Fruit fly (Drosophila melanogaster): Measurements from ENCODE around the gene CG18268.

DNA sequence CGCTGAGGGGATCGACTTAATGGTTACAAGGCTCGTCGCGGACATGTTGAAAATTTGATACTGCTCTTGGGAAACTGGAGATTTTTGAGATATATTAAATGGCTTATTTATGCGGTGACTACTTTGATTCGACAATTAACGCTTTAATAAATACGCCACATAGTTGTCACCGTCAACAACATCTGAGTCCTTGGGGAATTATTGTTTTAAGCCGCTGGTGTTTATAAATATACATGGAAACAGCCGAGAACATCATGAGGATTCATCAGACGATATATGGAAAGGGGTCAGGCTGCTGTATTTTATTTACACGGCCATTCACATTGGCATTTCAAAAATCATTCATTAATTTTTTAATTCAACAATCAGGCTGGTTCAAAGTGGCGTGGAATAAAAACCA is 32.6 kb downstream of the CG18268 start, which contains the start of gene CG11286:
- TF ChIP-seq CG9948 (tag; optimal IDR thresholded peaks at IDR 0.05) (no peak), CG34367 (tag; optimal IDR thresholded peaks at IDR 0.05) (no peak)

All from whole organism, pupa.